Worm (Caenorhabditis elegans) whole organism, L4 larva: ENCODE data around the gene sdz-15.

Experiments
- F10B5.3 ChIP-seq: sonication (generic microtip); optimal IDR thresholded peaks from 2 replicates; lab custom pipeline; 2016; ENCODE audit warnings: mild to moderate bottlenecking, missing genetic modification characterization, missing compliant biosample characterization
- F49E8.2 ChIP-seq: sonication (generic microtip); optimal IDR thresholded peaks from 2 replicates; lab custom pipeline; 2016; ENCODE audit warnings: missing compliant biosample characterization, mild to moderate bottlenecking, missing genetic modification characterization, borderline replicate concordance
- R02D3.7 ChIP-seq: fragments of 150-350 bp; sonication (generic microtip); optimal IDR thresholded peaks from 3 replicates; lab custom pipeline; 2014; ENCODE audit warnings: missing biosample characterization, missing genetic modification characterization
- T26A8.4 ChIP-seq: fragments of 200-800 bp; sonication (Bioruptor generic); IDR thresholded peaks from 2 replicates; pipeline ENCODE4 v1.3.6; 2022; ENCODE audit warnings: missing genetic modification characterization, missing compliant biosample characterization
- Y105C5A.15 ChIP-seq: fragments of 200-800 bp; sonication (Bioruptor generic); IDR thresholded peaks from 2 replicates; pipeline ENCODE4 v1.3.6; 2022; ENCODE audit warnings: missing genetic modification characterization, missing compliant biosample characterization
- ZK337.2 ChIP-seq: fragments of 200-800 bp; sonication (Bioruptor generic); IDR thresholded peaks from 2 replicates; pipeline ENCODE4 v1.3.6; 2022; ENCODE audit warnings: missing genetic modification reagents, missing genetic modification characterization, missing compliant biosample characterization
- aha-1 ChIP-seq: fragments of 150-350 bp; peaks from one replicate; lab custom pipeline; 2014; ENCODE audit warnings: missing biosample characterization, missing genetic modification characterization
- attf-4 ChIP-seq: sonication (generic microtip); optimal IDR thresholded peaks from 3 replicates; lab custom pipeline; 2017; ENCODE audit warnings: missing biosample characterization, missing genetic modification characterization
- ceh-44 ChIP-seq: fragments of 200-800 bp; sonication (Bioruptor generic); IDR thresholded peaks from 2 replicates; pipeline ENCODE4 v1.3.6; 2022; ENCODE audit warnings: missing genetic modification reagents, missing genetic modification characterization, missing compliant biosample characterization
- ceh-62 ChIP-seq: sonication (generic microtip); optimal IDR thresholded peaks from 2 replicates; lab custom pipeline; 2017; ENCODE audit warnings: missing biosample characterization, missing genetic modification characterization
- daf-16 ChIP-seq, 3 experiments: sonication (generic microtip); optimal IDR thresholded peaks; 2 replicates each; lab custom pipeline; 2016 to 2017; ENCODE audit warnings: missing genetic modification characterization in 3 of 3, missing genetic modification reagents in 3 of 3, mild to moderate bottlenecking in 2 of 3, missing compliant biosample characterization in 2 of 3, missing biosample characterization in 1 of 3, moderate library complexity in 1 of 3
- daf-19 ChIP-seq: fragments of 200-800 bp; sonication (Bioruptor generic); conservative IDR thresholded peaks from 2 replicates; pipeline ENCODE4 v1.3.6; 2022; ENCODE audit warnings: missing genetic modification characterization, missing compliant biosample characterization
- dmd-6 ChIP-seq: fragments of 200-800 bp; sonication (Bioruptor generic); IDR thresholded peaks from 2 replicates; pipeline ENCODE4 v1.3.6; 2022; ENCODE audit warnings: missing genetic modification reagents, missing genetic modification characterization, missing compliant biosample characterization
- dpl-1 ChIP-seq: fragments of 150-350 bp; optimal IDR thresholded peaks from 2 replicates; lab custom pipeline; 2014; ENCODE audit warnings: missing biosample characterization, missing genetic modification reagents, missing genetic modification characterization
- dve-1 ChIP-seq: sonication (generic microtip); optimal IDR thresholded peaks from 2 replicates; lab custom pipeline; 2017; ENCODE audit warnings: antibody characterized with exemption, mild to moderate bottlenecking, missing genetic modification characterization, missing compliant biosample characterization; ENCODE audit not compliant: insufficient read depth
- egl-43 ChIP-seq: fragments of 200-800 bp; sonication (Bioruptor generic); IDR thresholded peaks from 2 replicates; pipeline ENCODE4 v1.3.6; 2022; ENCODE audit warnings: missing genetic modification reagents, missing genetic modification characterization, missing compliant biosample characterization
- fkh-10 ChIP-seq: fragments of 150-350 bp; optimal IDR thresholded peaks from 2 replicates; lab custom pipeline; 2014; ENCODE audit warnings: missing biosample characterization, missing genetic modification reagents, missing genetic modification characterization
- fos-1 ChIP-seq: fragments of 150-350 bp; optimal IDR thresholded peaks from 2 replicates; lab custom pipeline; 2014; ENCODE audit warnings: missing biosample characterization, missing genetic modification characterization
- hlh-30 ChIP-seq: sonication (generic microtip); optimal IDR thresholded peaks from 2 replicates; lab custom pipeline; 2017; ENCODE audit warnings: antibody characterized with exemption, mild to moderate bottlenecking, missing genetic modification characterization, missing compliant biosample characterization; ENCODE audit not compliant: insufficient read depth
- jun-1 ChIP-seq: fragments of 150-350 bp; optimal IDR thresholded peaks from 2 replicates; lab custom pipeline; 2014; ENCODE audit warnings: missing biosample characterization, missing genetic modification reagents, missing genetic modification characterization
- lin-1 ChIP-seq: fragments of 200-800 bp; sonication (Bioruptor generic); IDR thresholded peaks from 2 replicates; pipeline ENCODE4 v1.3.6; 2022; ENCODE audit warnings: missing genetic modification reagents, missing genetic modification characterization, missing compliant biosample characterization
- lin-13 ChIP-seq: fragments of 150-350 bp; optimal IDR thresholded peaks from 2 replicates; lab custom pipeline; 2014; ENCODE audit warnings: missing biosample characterization, missing genetic modification reagents, missing genetic modification characterization
- lin-15B ChIP-seq: fragments of 150-350 bp; sonication (generic microtip); optimal IDR thresholded peaks from 3 replicates; lab custom pipeline; 2014; ENCODE audit warnings: missing biosample characterization, missing genetic modification characterization
- lin-29 ChIP-seq: fragments of 200-800 bp; sonication (Bioruptor generic); IDR thresholded peaks from 2 replicates; pipeline ENCODE4 v1.3.6; 2022; ENCODE audit warnings: missing genetic modification reagents, missing genetic modification characterization, missing compliant biosample characterization
- lin-38 ChIP-seq: fragments of 200-800 bp; sonication (Bioruptor generic); IDR thresholded peaks from 2 replicates; pipeline ENCODE4 v1.3.6; 2022; ENCODE audit warnings: missing genetic modification reagents, missing genetic modification characterization, missing compliant biosample characterization
- lir-3 ChIP-seq: sonication (generic microtip); optimal IDR thresholded peaks from 2 replicates; lab custom pipeline; 2016; ENCODE audit warnings: mild to moderate bottlenecking, missing genetic modification characterization, missing compliant biosample characterization
- madf-5 ChIP-seq, 2 experiments: fragments of 200-800 bp; sonication (Bioruptor generic); IDR thresholded peaks; 2 replicates each; pipeline ENCODE4 v1.3.6; 2022; ENCODE audit warnings: missing compliant biosample characterization in 2 of 2, missing genetic modification characterization in 2 of 2
- madf-9 ChIP-seq: fragments of 200-800 bp; sonication (Bioruptor generic); conservative IDR thresholded peaks from 2 replicates; pipeline ENCODE4 v1.3.6; 2022; ENCODE audit warnings: missing genetic modification reagents, missing genetic modification characterization, missing compliant biosample characterization
- mdl-1 ChIP-seq, 2 experiments: fragments of 150-350 bp in 1 of 2; sonication (generic microtip) in 1 of 2; optimal IDR thresholded peaks; 2 replicates each; lab custom pipeline; 2014 to 2017; ENCODE audit warnings: missing biosample characterization in 2 of 2, missing genetic modification characterization in 2 of 2
- mes-2 ChIP-seq: sonication (generic microtip); optimal IDR thresholded peaks from 2 replicates; lab custom pipeline; 2016; ENCODE audit warnings: missing genotype, mild to moderate bottlenecking, missing genetic modification characterization, missing compliant biosample characterization; ENCODE audit not compliant: poor library complexity, severe bottlenecking
- nhr-102 ChIP-seq: sonication (generic microtip); optimal IDR thresholded peaks from 2 replicates; lab custom pipeline; 2016; ENCODE audit warnings: mild to moderate bottlenecking, missing genetic modification characterization, moderate library complexity, missing compliant biosample characterization
- nhr-11 ChIP-seq: fragments of 150-350 bp; optimal IDR thresholded peaks from 2 replicates; lab custom pipeline; 2014; ENCODE audit warnings: missing biosample characterization, missing genetic modification characterization
- nhr-28 ChIP-seq: fragments of 150-350 bp; optimal IDR thresholded peaks from 2 replicates; lab custom pipeline; 2014; ENCODE audit warnings: missing biosample characterization, missing genetic modification characterization
- nhr-42 ChIP-seq: fragments of 200-800 bp; sonication (Bioruptor generic); IDR thresholded peaks from 2 replicates; pipeline ENCODE4 v1.3.6; 2022; ENCODE audit warnings: missing genetic modification characterization, missing compliant biosample characterization
- nhr-48 ChIP-seq: sonication (generic microtip); optimal IDR thresholded peaks from 2 replicates; lab custom pipeline; 2016; ENCODE audit warnings: mild to moderate bottlenecking, missing genetic modification characterization, missing compliant biosample characterization
- nhr-76 ChIP-seq: fragments of 150-350 bp; optimal IDR thresholded peaks from 2 replicates; lab custom pipeline; 2014; ENCODE audit warnings: missing biosample characterization, missing genetic modification characterization
- rbr-2 ChIP-seq: sonication (generic microtip); optimal IDR thresholded peaks from 2 replicates; lab custom pipeline; 2016; ENCODE audit warnings: missing genotype, missing genetic modification characterization, missing compliant biosample characterization
- set-16 ChIP-seq: fragments of 200-800 bp; sonication (Bioruptor generic); IDR thresholded peaks from 2 replicates; pipeline ENCODE4 v1.3.6; 2022; ENCODE audit warnings: missing genetic modification reagents, missing genetic modification characterization, missing compliant biosample characterization
- snpc-1.2 ChIP-seq: fragments of 200-800 bp; sonication (Bioruptor generic); IDR thresholded peaks from 2 replicates; pipeline ENCODE4 v1.3.6; 2022; ENCODE audit warnings: missing genetic modification reagents, missing genetic modification characterization, missing compliant biosample characterization
- spr-1 ChIP-seq: sonication (generic microtip); optimal IDR thresholded peaks from 2 replicates; lab custom pipeline; 2016; ENCODE audit warnings: mild to moderate bottlenecking, missing genetic modification characterization, missing compliant biosample characterization
- unc-130 ChIP-seq: sonication (generic microtip); optimal IDR thresholded peaks from 2 replicates; lab custom pipeline; 2016; ENCODE audit warnings: missing genetic modification reagents, missing genetic modification characterization, missing compliant biosample characterization
- unc-62 ChIP-seq, 3 experiments: fragments of 150-350 bp in 1 of 3; sonication (generic microtip); optimal IDR thresholded peaks in 2 of 3; peaks in 1 of 3; 1 replicate in 1 of 3; 2 replicates in 2 of 3; lab custom pipeline; 2014 to 2017; ENCODE audit warnings: missing biosample characterization in 3 of 3, missing genetic modification characterization in 3 of 3, missing genetic modification reagents in 3 of 3, missing genotype in 1 of 3
- zag-1 ChIP-seq: fragments of 150-350 bp; optimal IDR thresholded peaks from 2 replicates; lab custom pipeline; 2014; ENCODE audit warnings: missing biosample characterization, missing genetic modification characterization
- zip-11 ChIP-seq: fragments of 200-800 bp; sonication (Bioruptor generic); IDR thresholded peaks from 2 replicates; pipeline ENCODE4 v1.3.6; 2022; ENCODE audit warnings: missing genetic modification characterization, missing compliant biosample characterization
- ztf-11 ChIP-seq: fragments of 150-350 bp; optimal IDR thresholded peaks from 2 replicates; lab custom pipeline; 2014; ENCODE audit warnings: missing biosample characterization, missing genetic modification characterization

Gene sdz-15

DNA sequence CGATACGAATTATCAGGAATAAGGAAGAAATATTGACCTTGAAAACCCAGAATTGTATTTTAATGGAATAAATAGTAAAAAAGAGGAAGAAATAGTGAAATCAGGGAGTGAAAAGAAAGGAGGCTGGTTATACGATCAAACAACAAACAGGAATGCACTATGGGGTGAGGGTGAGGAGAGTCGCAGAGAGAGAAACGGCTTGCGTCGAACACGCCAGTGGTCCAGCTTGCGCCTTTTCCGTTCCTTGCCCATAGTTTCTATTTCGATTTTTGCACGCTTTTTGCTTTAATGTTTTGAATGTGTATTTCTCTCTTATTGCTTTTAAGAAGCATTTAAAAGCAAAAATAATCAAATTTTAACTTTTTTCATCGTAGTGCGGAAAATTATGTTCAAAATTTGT lies 44.6 kb upstream of the sdz-15 start (continued):
- TF ChIP-seq aha-1 (tag; lab: Kevin White, UChicago) (peak; percentile 98), mdl-1 (tag; optimal IDR thresholded peaks at IDR 0.05; lab: Kevin White, UChicago) (peak in 1 of 2 experiments; percentile 66), F49E8.2 (no peak), hlh-30 (tag; lab: Kevin White, UChicago) (peak; percentile 72), daf-16 (GFP tag; optimal IDR thresholded peaks at IDR 0.05; lab: Kevin White, UChicago) (no peak), daf-16 (tag; optimal IDR thresholded peaks at IDR 0.05; lab: Kevin White, UChicago) (peak; percentile 67), madf-9 (GFP tag; lab: Robert Waterston, UW) (0 out of 2 replicates have a peak, but pooled peaks have one; percentile 34), lin-29 (GFP tag; lab: Robert Waterston, UW) (no peak), T26A8.4 (peak; percentile 37; the same call in 1 of the 2 replicates), nhr-102 (tag; lab: Kevin White, UChicago) (peak; percentile 8), dmd-6 (GFP tag; lab: Robert Waterston, UW) (peak; percentile 65), zag-1 (tag; lab: Kevin White, UChicago) (no peak), R02D3.7 (tag; lab: Kevin White, UChicago) (no peak), unc-62 (GFP tag; optimal IDR thresholded peaks at IDR 0.05 in 1 of 2; lab: Kevin White, UChicago) (peak in 1 of 2 experiments; percentile 65), unc-62 (tag; optimal IDR thresholded peaks at IDR 0.05; lab: Kevin White, UChicago) (no peak), dpl-1 (peak; percentile 81), egl-43 (GFP tag; lab: Robert Waterston, UW) (no peak), nhr-42 (GFP tag; lab: Robert Waterston, UW) (0 out of 2 replicates have a peak, but pooled peaks have one; percentile 11), ZK337.2 (GFP tag; lab: Robert Waterston, UW) (no peak), set-16 (GFP tag; lab: Robert Waterston, UW) (peak; percentile 21; the same call in 1 of the 2 replicates), fos-1 (tag; lab: Kevin White, UChicago) (no peak)

- TF ChIP-seq lin-13 (no peak), daf-19 (GFP tag; lab: Robert Waterston, UW) (no peak), dve-1 (tag; lab: Kevin White, UChicago) (no peak), egl-43 (GFP tag; lab: Robert Waterston, UW) (no peak), spr-1 (tag; lab: Kevin White, UChicago) (no peak), snpc-1.2 (GFP tag; lab: Robert Waterston, UW) (no peak), lin-38 (GFP tag; lab: Robert Waterston, UW) (no peak), nhr-28 (tag; lab: Kevin White, UChicago) (no peak), fkh-10 (GFP tag; lab: Kevin White, UChicago) (no peak), rbr-2 (no peak), jun-1 (tag; lab: Kevin White, UChicago) (no peak), madf-5 (GFP tag; IDR thresholded peaks at IDR 0.05; lab: Robert Waterston, UW) (no peak), zip-11 (no peak)
Observed at ce11 chrIII:6454183-6454582, 44.1 kb upstream of the sdz-15 start, which contains the start of gene jhdm-1. Gene jhdm-1, plus strand, starts transcription at chrIII:6454483.

DNA sequence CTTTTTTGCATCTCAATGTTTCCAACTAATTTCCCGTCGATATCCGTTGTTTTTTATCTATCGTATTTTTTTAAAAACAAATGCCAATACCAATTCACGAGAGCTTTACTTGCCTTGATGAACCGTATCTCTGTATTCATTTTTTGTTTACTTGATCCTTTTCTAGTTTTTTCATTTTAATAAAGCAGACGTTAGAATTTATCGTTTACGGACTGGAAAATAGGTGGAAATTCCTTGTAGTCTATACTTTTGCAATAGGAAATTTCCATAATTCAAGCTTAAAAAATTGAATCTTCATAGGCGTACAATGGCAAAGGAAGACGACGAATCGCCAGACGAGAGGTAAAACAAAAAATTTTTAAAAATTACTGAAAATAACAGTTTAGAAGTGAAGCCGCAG lies 38.5 kb upstream of the sdz-15 start, which contains the start of gene algn-1:
Gene algn-1 (plus strand): TSS at position 301 of the 400 bp plus-strand sequence.
- TF ChIP-seq Y105C5A.15 (GFP tag; lab: Robert Waterston, UW) (0 out of 2 replicates have a peak, but pooled peaks have one; percentile 18), aha-1 (tag; lab: Kevin White, UChicago) (peak; percentile 49), ceh-44 (GFP tag; lab: Robert Waterston, UW) (no peak)

DNA sequence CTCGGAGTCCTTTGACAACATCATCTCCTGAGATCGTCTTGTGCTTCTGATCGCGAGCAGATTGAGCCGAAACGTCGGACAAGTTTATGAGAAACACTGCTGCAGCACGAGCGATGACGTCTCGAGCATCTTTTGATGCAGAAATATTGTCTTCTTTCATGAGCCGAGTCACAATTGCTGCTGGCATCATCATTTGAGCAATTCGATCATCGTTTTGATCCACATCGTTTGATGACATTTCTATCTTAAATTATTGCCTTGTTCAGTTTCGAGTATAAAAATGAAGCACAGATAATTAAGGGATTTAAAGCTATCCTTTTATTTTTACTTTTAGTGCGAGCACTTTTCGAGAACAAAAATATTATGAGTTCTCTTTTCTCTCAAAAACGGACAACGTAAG lies 35.7 kb upstream of the sdz-15 start, which contains the start of gene T26A5.8:
Gene T26A5.8 (minus strand): TSS at position 247 of the 400 bp plus-strand sequence.
- no peak for TF ChIP-seq zag-1 (tag; lab: Kevin White, UChicago)
- TF ChIP-seq lir-3 = no peak
- no peak for TF ChIP-seq ZK337.2 (GFP tag; lab: Robert Waterston, UW)
- 0 out of 2 replicates have a peak, but pooled peaks have one; percentile 28 for TF ChIP-seq snpc-1.2 (GFP tag; lab: Robert Waterston, UW)
- TF ChIP-seq daf-16 (GFP tag; optimal IDR thresholded peaks at IDR 0.05; lab: Kevin White, UChicago) = peak in 1 of 2 experiments; percentile 13
- peak; percentile 28 for TF ChIP-seq daf-16 (tag; optimal IDR thresholded peaks at IDR 0.05; lab: Kevin White, UChicago)
- TF ChIP-seq nhr-11 (tag; lab: Kevin White, UChicago) = no peak
- no peak for TF ChIP-seq F10B5.3 (tag; lab: Kevin White, UChicago)
- no peak for TF ChIP-seq lin-15B (tag; lab: Kevin White, UChicago)
- TF ChIP-seq mes-2 (tag; lab: Kevin White, UChicago) = peak; percentile 19
- TF ChIP-seq ceh-62 (tag; lab: Kevin White, UChicago) = no peak
- TF ChIP-seq daf-19 (GFP tag; lab: Robert Waterston, UW) = no peak
- TF ChIP-seq lin-1 (GFP tag; lab: Robert Waterston, UW) = 0 out of 2 replicates have a peak, but pooled peaks have one; percentile 7
- TF ChIP-seq unc-130 (GFP tag; lab: Kevin White, UChicago) = no peak
- no peak for TF ChIP-seq nhr-48 (tag; lab: Kevin White, UChicago)
- TF ChIP-seq nhr-76 (tag; lab: Kevin White, UChicago) = no peak
- no peak for TF ChIP-seq attf-4
- TF ChIP-seq ztf-11 = no peak
